Fruit fly (Drosophila melanogaster): ENCODE measurements around the gene Cox10.

The Cox10 gene

dm6 chr2L:10356508-10356907 is 25.2 kb downstream of the Cox10 start, which contains the start of the genes CtsL4 and ClpP (continued):
- TF ChIP-seq Jarid2 (GFP tag; optimal IDR thresholded peaks at IDR 0.05) (no peak), CG11456 (GFP tag; IDR thresholded peaks at IDR 0.05) (peak; percentile 35; the same call in 1 of the 3 replicates), CG12391 (tag; optimal IDR thresholded peaks at IDR 0.05) (peak; percentile 64), Hsf (GFP tag; optimal IDR thresholded peaks at IDR 0.05) (peak; percentile 59), cwo (GFP tag; optimal IDR thresholded peaks at IDR 0.05) (no peak), CG7745 (tag; optimal IDR thresholded peaks at IDR 0.05) (no peak), crc (GFP tag; optimal IDR thresholded peaks at IDR 0.05) (no peak), gsb (GFP tag; IDR thresholded peaks at IDR 0.05) (no peak), CG6654 (GFP tag; optimal IDR thresholded peaks at IDR 0.05) (no peak), fd96Cb (tag; optimal IDR thresholded peaks at IDR 0.05) (peak; percentile 37), NK7.1 (GFP tag; optimal IDR thresholded peaks at IDR 0.05) (no peak), pho (GFP tag; optimal IDR thresholded peaks at IDR 0.05) (peak; percentile 23), CG6765 (GFP tag; optimal IDR thresholded peaks at IDR 0.05) (no peak), CG13424 (tag; optimal IDR thresholded peaks at IDR 0.05) (peak; percentile 50), CG17829 (tag; optimal IDR thresholded peaks at IDR 0.05) (peak; percentile 66), gt (GFP tag; IDR thresholded peaks at IDR 0.05) (no peak), scrt (GFP tag; optimal IDR thresholded peaks at IDR 0.05) (no peak), H2.0 (GFP tag; IDR thresholded peaks at IDR 0.05) (no peak), B-H1 (GFP tag; IDR thresholded peaks at IDR 0.05) (no peak; the same call in 2 of the 3 replicates), dmrt11E (tag; optimal IDR thresholded peaks at IDR 0.05) (peak; percentile 48), CG16779 (GFP tag; IDR thresholded peaks at IDR 0.05) (no peak), CG4617 (GFP tag; optimal IDR thresholded peaks at IDR 0.05; ENCODE audit: borderline replicate concordance) (peak; percentile 76), NFAT (GFP tag; IDR thresholded peaks at IDR 0.05) (no peak), Trl (optimal IDR thresholded peaks at IDR 0.05) (no peak), Trl (GFP tag; optimal IDR thresholded peaks at IDR 0.05) (peak; percentile 8), crp (GFP tag; optimal IDR thresholded peaks at IDR 0.05) (peak; percentile 29 to 92), CG3407 (GFP tag; optimal IDR thresholded peaks at IDR 0.05) (no peak), eyg (GFP tag; optimal IDR thresholded peaks at IDR 0.05) (no peak), Oaz (GFP tag; IDR thresholded peaks at IDR 0.05) (no peak; the same call in 1 of the 2 replicates), ro (GFP tag; IDR thresholded peaks at IDR 0.05) (no peak), Adf1 (GFP tag; IDR thresholded peaks at IDR 0.05) (no peak), CG17612 (GFP tag; IDR thresholded peaks at IDR 0.05) (no peak), CG10979 (tag; optimal IDR thresholded peaks at IDR 0.05) (peak; percentile 28), Deaf1 (tag; optimal IDR thresholded peaks at IDR 0.05) (no peak), E2f2 (GFP tag; IDR thresholded peaks at IDR 0.05) (no peak), amos (GFP tag; IDR thresholded peaks at IDR 0.05; ENCODE audit: partially characterized antibody) (no peak), CG34376 (GFP tag; optimal IDR thresholded peaks at IDR 0.05) (peak; percentile 3), Blimp-1 (GFP tag; optimal IDR thresholded peaks at IDR 0.05) (no peak), Opbp (GFP tag; IDR thresholded peaks at IDR 0.05; ENCODE audit: partially characterized antibody) (no peak), CG2712 (tag; optimal IDR thresholded peaks at IDR 0.05) (peak; percentile 55), Dad (GFP tag; optimal IDR thresholded peaks at IDR 0.05) (no peak), hb (GFP tag; IDR thresholded peaks at IDR 0.05; ENCODE audit: partially characterized antibody) (no peak), CG17359 (tag; optimal IDR thresholded peaks at IDR 0.05) (peak; percentile 18), twi (tag; optimal IDR thresholded peaks at IDR 0.05) (peak; percentile 61), CG12769 (tag; optimal IDR thresholded peaks at IDR 0.05) (no peak), CG17361 (GFP tag; IDR thresholded peaks at IDR 0.05) (peak; percentile 76; the same call in 2 of the 3 replicates), org-1 (GFP tag; optimal IDR thresholded peaks at IDR 0.05) (no peak), GATAe (GFP tag; conservative IDR thresholded peaks at IDR 0.05) (no peak), CG12299 (tag; optimal IDR thresholded peaks at IDR 0.05) (peak; percentile 39), CG11695 (GFP tag; IDR thresholded peaks at IDR 0.05) (no peak), CG15479 (GFP tag; optimal IDR thresholded peaks at IDR 0.05) (peak; percentile 76)

Data from whole organism, embryonic.